Worm (Caenorhabditis elegans) whole organism, mixed stage, embryonic: Measurements from ENCODE around the gene T06A10.106.
"Not testable (repeated sequence)": the region's sequence is repeated elsewhere in the genome, so short reads cannot be mapped to it uniquely, and the experiment has no call there.

Experiments used
- M03D4.4 ChIP-seq: sonication (generic microtip); optimal IDR thresholded peaks from 2 replicates; lab custom pipeline; 2017; ENCODE audit warnings: mild to moderate bottlenecking, missing genetic modification characterization, missing compliant biosample characterization
- bed-3 ChIP-seq: fragments of 200-800 bp; sonication (Bioruptor generic); optimal IDR thresholded peaks from 3 replicates; lab custom pipeline; 2018; ENCODE audit warnings: mild to moderate bottlenecking, missing genetic modification characterization, moderate library complexity, missing compliant biosample characterization
- blmp-1 ChIP-seq: fragments of 150-350 bp; optimal IDR thresholded peaks from 2 replicates; lab custom pipeline; 2014; ENCODE audit warnings: missing biosample characterization, missing genetic modification characterization
- ceh-39 ChIP-seq: fragments of 150-350 bp; optimal IDR thresholded peaks from 2 replicates; lab custom pipeline; 2014; ENCODE audit warnings: missing biosample characterization, missing genetic modification characterization
- ceh-43 ChIP-seq: fragments of 200-800 bp; sonication (Bioruptor generic); optimal IDR thresholded peaks from 2 replicates; lab custom pipeline; 2018; ENCODE audit warnings: mild to moderate bottlenecking, missing genetic modification characterization, moderate library complexity, missing compliant biosample characterization
- ceh-83 ChIP-seq: fragments of 200-800 bp; sonication (Bioruptor generic); optimal IDR thresholded peaks from 2 replicates; lab custom pipeline; 2018; ENCODE audit warnings: mild to moderate bottlenecking, missing genetic modification characterization, missing compliant biosample characterization
- ces-1 ChIP-seq: fragments of 150-350 bp; optimal IDR thresholded peaks from 2 replicates; lab custom pipeline; 2014; ENCODE audit warnings: missing biosample characterization, missing genetic modification reagents, missing genetic modification characterization
- cnd-1 ChIP-seq: fragments of 200-800 bp; sonication (Bioruptor generic); optimal IDR thresholded peaks from 2 replicates; lab custom pipeline; 2018; ENCODE audit warnings: mild to moderate bottlenecking, missing genetic modification characterization, missing compliant biosample characterization
- drap-1 ChIP-seq: fragments of 200-800 bp; sonication (Bioruptor generic); optimal IDR thresholded peaks from 3 replicates; lab custom pipeline; 2018; ENCODE audit warnings: mild to moderate bottlenecking, missing genetic modification characterization, missing compliant biosample characterization
- elt-1 ChIP-seq: sonication (generic microtip); optimal IDR thresholded peaks from 2 replicates; lab custom pipeline; 2017; ENCODE audit warnings: missing genetic modification characterization, mild to moderate bottlenecking, missing compliant biosample characterization, antibody characterized with exemption, moderate library complexity, borderline replicate concordance; ENCODE audit not compliant: insufficient read depth
- flh-1 ChIP-seq: fragments of 200-800 bp; sonication (Bioruptor generic); optimal IDR thresholded peaks from 2 replicates; lab custom pipeline; 2018; ENCODE audit warnings: mild to moderate bottlenecking, missing genetic modification characterization, moderate library complexity, missing compliant biosample characterization
- ham-2 ChIP-seq: fragments of 200-800 bp; sonication (Bioruptor generic); optimal IDR thresholded peaks from 2 replicates; lab custom pipeline; 2018; ENCODE audit warnings: mild to moderate bottlenecking, missing genetic modification characterization, missing compliant biosample characterization
- hlh-1 ChIP-seq: fragments of 150-350 bp; optimal IDR thresholded peaks from 2 replicates; lab custom pipeline; 2014; ENCODE audit warnings: missing biosample characterization, missing genetic modification reagents, missing genetic modification characterization
- lin-13 ChIP-seq: fragments of 150-350 bp; optimal IDR thresholded peaks from 2 replicates; lab custom pipeline; 2014; ENCODE audit warnings: missing biosample characterization, missing genetic modification characterization
- lin-32 ChIP-seq: fragments of 200-800 bp; sonication (Bioruptor generic); optimal IDR thresholded peaks from 2 replicates; lab custom pipeline; 2018; ENCODE audit warnings: mild to moderate bottlenecking, missing genetic modification characterization, missing compliant biosample characterization
- lsy-2 ChIP-seq: fragments of 150-350 bp; optimal IDR thresholded peaks from 2 replicates; lab custom pipeline; 2014; ENCODE audit warnings: missing biosample characterization, missing genetic modification characterization
- mab-5 ChIP-seq: fragments of 150-350 bp; optimal IDR thresholded peaks from 2 replicates; lab custom pipeline; 2014; ENCODE audit warnings: missing biosample characterization, missing genetic modification characterization
- mep-1 ChIP-seq: fragments of 150-350 bp; optimal IDR thresholded peaks from 2 replicates; lab custom pipeline; 2017; ENCODE audit warnings: missing biosample characterization, missing genetic modification reagents, missing genetic modification characterization, inconsistent platforms
- nhr-2 ChIP-seq: fragments of 150-350 bp; optimal IDR thresholded peaks from 2 replicates; lab custom pipeline; 2014; ENCODE audit warnings: missing biosample characterization, missing genetic modification characterization
- nhr-237 ChIP-seq: fragments of 150-350 bp; optimal IDR thresholded peaks from 2 replicates; lab custom pipeline; 2014; ENCODE audit warnings: missing biosample characterization, missing genetic modification characterization
- nhr-28 ChIP-seq: fragments of 150-350 bp; optimal IDR thresholded peaks from 2 replicates; lab custom pipeline; 2014; ENCODE audit warnings: missing biosample characterization, missing genetic modification characterization
- nhr-76 ChIP-seq: sonication (generic microtip); optimal IDR thresholded peaks from 2 replicates; lab custom pipeline; 2017; ENCODE audit warnings: missing biosample characterization, missing genetic modification characterization
- pha-4 ChIP-seq: fragments of 150-350 bp; optimal IDR thresholded peaks from 2 replicates; lab custom pipeline; 2018; ENCODE audit warnings: missing biosample characterization, missing genetic modification reagents, missing genetic modification characterization
- sem-2 ChIP-seq: fragments of 200-800 bp; sonication (Bioruptor generic); optimal IDR thresholded peaks from 2 replicates; lab custom pipeline; 2018; ENCODE audit warnings: mild to moderate bottlenecking, missing genetic modification characterization, missing compliant biosample characterization
- sptf-1 ChIP-seq: sonication (generic microtip); optimal IDR thresholded peaks from 2 replicates; lab custom pipeline; 2017; ENCODE audit warnings: mild to moderate bottlenecking, missing genetic modification characterization, moderate library complexity, missing compliant biosample characterization
- tbx-8 ChIP-seq: fragments of 200-800 bp; sonication (Bioruptor generic); optimal IDR thresholded peaks from 2 replicates; lab custom pipeline; 2018; ENCODE audit warnings: mild to moderate bottlenecking, missing genetic modification characterization, moderate library complexity, missing compliant biosample characterization
- unc-120 ChIP-seq: sonication (generic microtip); optimal IDR thresholded peaks from 2 replicates; lab custom pipeline; 2017; ENCODE audit warnings: missing genetic modification characterization, missing compliant biosample characterization; ENCODE audit not compliant: poor library complexity, severe bottlenecking
- unc-39 ChIP-seq: fragments of 150-350 bp; optimal IDR thresholded peaks from 2 replicates; lab custom pipeline; 2014; ENCODE audit warnings: missing biosample characterization, missing genetic modification characterization
- zip-8 ChIP-seq: fragments of 150-350 bp; optimal IDR thresholded peaks from 2 replicates; lab custom pipeline; 2014; ENCODE audit warnings: missing biosample characterization, missing genetic modification characterization
- ztf-11 ChIP-seq: fragments of 150-350 bp; optimal IDR thresholded peaks from 2 replicates; lab custom pipeline; 2014; ENCODE audit warnings: missing biosample characterization, missing genetic modification characterization

T06A10.106 gene

ce11 chrIV:16868900-16869299 lies at the start of gene T06A10.106:
TSS of gene T06A10.106 (minus strand) at chrIV:16869000.
- no peak for TF ChIP-seq bed-3 (GFP tag; lab: Kevin White, UChicago)
- no peak for TF ChIP-seq nhr-2 (tag; lab: Kevin White, UChicago)
- TF ChIP-seq elt-1 (tag; lab: Kevin White, UChicago), result no peak
- no peak for TF ChIP-seq drap-1 (GFP tag; lab: Kevin White, UChicago)
- no peak for TF ChIP-seq flh-1 (GFP tag; lab: Kevin White, UChicago)

- TF ChIP-seq nhr-2 (tag; lab: Kevin White, UChicago) (no peak), ces-1 (no peak), mep-1 (tag; lab: Kevin White, UChicago) (no peak), ceh-83 (GFP tag; lab: Kevin White, UChicago) (no peak), hlh-1 (tag; lab: Kevin White, UChicago) (no peak), blmp-1 (tag; lab: Kevin White, UChicago) (no peak), ceh-43 (GFP tag; lab: Kevin White, UChicago) (no peak), drap-1 (GFP tag; lab: Kevin White, UChicago) (no peak), sem-2 (GFP tag; lab: Kevin White, UChicago) (no peak), ham-2 (GFP tag; lab: Kevin White, UChicago) (no peak), nhr-76 (tag; lab: Kevin White, UChicago) (no peak), flh-1 (GFP tag; lab: Kevin White, UChicago) (no peak), cnd-1 (tag; lab: Kevin White, UChicago) (no peak), M03D4.4 (tag; lab: Kevin White, UChicago) (no peak), nhr-237 (tag; lab: Kevin White, UChicago) (no peak), tbx-8 (no peak), zip-8 (no peak), pha-4 (tag; lab: Kevin White, UChicago) (no peak), sptf-1 (no peak)
Measured at ce11 chrIV:16917831-16918429, 49.1 kb upstream of the T06A10.106 start, which contains the start of the genes Y116A8C.469 and Y116A8C.468. TSS of gene Y116A8C.469 (minus strand) at chrIV:16917931. TSS of gene Y116A8C.468 (plus strand) at chrIV:16918379.

- no peak for TF ChIP-seq mep-1 (tag; lab: Kevin White, UChicago)
- no peak for TF ChIP-seq lin-32
- no peak for TF ChIP-seq unc-39 (tag; lab: Kevin White, UChicago)
- no peak for TF ChIP-seq ham-2 (GFP tag; lab: Kevin White, UChicago)
- no peak for TF ChIP-seq bed-3 (GFP tag; lab: Kevin White, UChicago)
- no peak for TF ChIP-seq unc-120 (tag; lab: Kevin White, UChicago)
- TF ChIP-seq nhr-2 (tag; lab: Kevin White, UChicago), result no peak
- no peak for TF ChIP-seq cnd-1 (tag; lab: Kevin White, UChicago)
- no peak for TF ChIP-seq ceh-43 (GFP tag; lab: Kevin White, UChicago)
- TF ChIP-seq sem-2 (GFP tag; lab: Kevin White, UChicago), result no peak
- no peak for TF ChIP-seq lin-13 (tag; lab: Kevin White, UChicago)
- no peak for TF ChIP-seq ceh-39 (tag; lab: Kevin White, UChicago)
- no peak for TF ChIP-seq nhr-28
- TF ChIP-seq ztf-11 (tag; lab: Kevin White, UChicago), result no peak
- no peak for TF ChIP-seq zip-8
- no peak for TF ChIP-seq nhr-76 (tag; lab: Kevin White, UChicago)
- TF ChIP-seq, all 35 proteins: peak for 0
Measured at ce11 chrIV:16915751-16916150, 47.0 kb upstream of the T06A10.106 start, which contains the start of gene Y116A8C.3. TSS of gene Y116A8C.3 (plus strand) at chrIV:16916051.

- TF ChIP-seq pha-4 (tag; lab: Kevin White, UChicago) (no peak), mep-1 (tag; lab: Kevin White, UChicago) (no peak), zip-8 (no peak), elt-1 (tag; lab: Kevin White, UChicago) (no peak), ceh-39 (tag; lab: Kevin White, UChicago) (no peak), lsy-2 (tag; lab: Kevin White, UChicago) (no peak), nhr-28 (no peak), tbx-8 (no peak), lin-32 (no peak), ceh-43 (GFP tag; lab: Kevin White, UChicago) (no peak), unc-39 (tag; lab: Kevin White, UChicago) (no peak)
Measured at ce11 chrIV:16898205-16898604, 29.4 kb upstream of the T06A10.106 start.

- TF ChIP-seq mab-5, unc-120, M03D4.4 (tag; lab: Kevin White, UChicago): not testable (repeated sequence)
Measured at ce11 chrIV:16895288-16895687, 26.5 kb upstream of the T06A10.106 start, which contains the start of gene T06A10.2. TSS of gene T06A10.2 (plus strand) at chrIV:16895588.
